Worm (Caenorhabditis elegans): Measurements from ENCODE around the gene clec-227.

DNA sequence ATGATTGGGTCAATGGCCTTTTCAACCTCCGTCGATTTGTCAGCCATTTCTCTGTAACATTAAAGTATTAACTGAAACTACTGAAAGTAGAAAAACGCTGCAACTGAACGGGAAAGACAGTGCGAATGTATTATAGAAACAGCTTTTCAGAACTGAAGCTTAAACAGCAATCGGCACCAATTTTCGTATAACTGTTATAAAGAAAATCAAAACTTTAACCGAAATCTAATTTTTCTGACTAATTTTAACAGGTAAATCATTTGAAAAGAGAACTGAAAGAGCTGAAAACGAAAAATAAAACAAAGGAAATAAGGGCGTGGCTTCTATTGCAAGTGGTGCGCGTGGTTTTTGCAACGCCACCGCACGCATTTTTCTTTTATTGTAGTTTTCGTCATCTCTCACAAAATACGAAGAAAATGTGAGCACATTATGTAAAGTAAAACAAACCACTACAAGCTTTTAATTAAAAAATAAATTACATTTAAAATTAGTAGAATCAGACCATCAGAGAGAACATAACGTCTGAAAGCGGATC lies 47.3 kb upstream of the clec-227 start, which contains the start of gene rrsr-1:
- TF ChIP-seq fos-1 (tag; optimal IDR thresholded peaks at IDR 0.05), result no peak
- TF ChIP-seq nhr-12 (tag; optimal IDR thresholded peaks at IDR 0.05), result no peak
- no peak for TF ChIP-seq nhr-11 (tag; optimal IDR thresholded peaks at IDR 0.05)

Measured in whole organism, L2 larva.